Worm (Caenorhabditis elegans) whole organism, L1 larva: ENCODE data around the gene lgc-40.

Source experiments
- C16A3.4 ChIP-seq: fragments of 150-350 bp; optimal IDR thresholded peaks from 2 replicates; lab custom pipeline; 2014; ENCODE audit warnings: missing biosample characterization, missing genetic modification characterization
- Y116A8C.19 ChIP-seq: sonication (generic microtip); optimal IDR thresholded peaks from 2 replicates; lab custom pipeline; 2016; ENCODE audit warnings: missing compliant biosample characterization, missing genetic modification characterization, borderline replicate concordance
- aha-1 ChIP-seq: fragments of 150-350 bp; optimal IDR thresholded peaks from 2 replicates; lab custom pipeline; 2014; ENCODE audit warnings: missing biosample characterization, missing genetic modification characterization
- alr-1 ChIP-seq: fragments of 200-800 bp; sonication (Bioruptor generic); optimal IDR thresholded peaks from 2 replicates; lab custom pipeline; 2018; ENCODE audit warnings: borderline replicate concordance, mild to moderate bottlenecking, missing genetic modification characterization, missing compliant biosample characterization
- blmp-1 ChIP-seq: fragments of 150-350 bp; optimal IDR thresholded peaks from 2 replicates; lab custom pipeline; 2014; ENCODE audit warnings: missing biosample characterization, missing genetic modification characterization
- ceh-63 ChIP-seq: fragments of 200-800 bp; sonication (Bioruptor generic); optimal IDR thresholded peaks from 2 replicates; lab custom pipeline; 2018; ENCODE audit warnings: mild to moderate bottlenecking, missing genetic modification characterization, missing compliant biosample characterization
- ceh-8 ChIP-seq: fragments of 200-800 bp; sonication (Bioruptor generic); optimal IDR thresholded peaks from 2 replicates; lab custom pipeline; 2018; ENCODE audit warnings: mild to moderate bottlenecking, missing genetic modification characterization, moderate library complexity, missing compliant biosample characterization
- ceh-88 ChIP-seq: fragments of 200-800 bp; sonication (Bioruptor generic); IDR thresholded peaks from 2 replicates; pipeline ENCODE4 v1.3.6; 2022; ENCODE audit warnings: missing genetic modification characterization, missing compliant biosample characterization
- dsc-1 ChIP-seq: sonication (generic microtip); optimal IDR thresholded peaks from 2 replicates; lab custom pipeline; 2016; ENCODE audit warnings: mild to moderate bottlenecking, missing genetic modification characterization, missing compliant biosample characterization
- elt-2 ChIP-seq: sonication (generic microtip); optimal IDR thresholded peaks from 2 replicates; lab custom pipeline; 2016; ENCODE audit warnings: missing genetic modification characterization, mild to moderate bottlenecking, inconsistent platforms, missing compliant biosample characterization, missing genetic modification reagents
- fkh-10 ChIP-seq: sonication (generic microtip); optimal IDR thresholded peaks from 2 replicates; lab custom pipeline; 2017; ENCODE audit warnings: missing biosample characterization, missing genetic modification reagents, missing genetic modification characterization
- fos-1 ChIP-seq: fragments of 150-350 bp; optimal IDR thresholded peaks from 2 replicates; lab custom pipeline; 2014; ENCODE audit warnings: missing biosample characterization, missing genetic modification characterization
- hlh-17 ChIP-seq: fragments of 200-800 bp; sonication (Bioruptor generic); optimal IDR thresholded peaks from 2 replicates; lab custom pipeline; 2018; ENCODE audit warnings: missing genetic modification characterization, mild to moderate bottlenecking, missing compliant biosample characterization, moderate library complexity, borderline replicate concordance
- lin-14 ChIP-seq: fragments of 200-800 bp; sonication (Bioruptor generic); optimal IDR thresholded peaks from 2 replicates; lab custom pipeline; 2018; ENCODE audit warnings: mild to moderate bottlenecking, missing genetic modification characterization, moderate library complexity, missing compliant biosample characterization
- lin-39 ChIP-seq: fragments of 150-350 bp; optimal IDR thresholded peaks from 2 replicates; lab custom pipeline; 2014; ENCODE audit warnings: missing biosample characterization, missing genetic modification reagents, missing genetic modification characterization
- lir-3 ChIP-seq: sonication (generic microtip); optimal IDR thresholded peaks from 2 replicates; lab custom pipeline; 2016; ENCODE audit warnings: mild to moderate bottlenecking, missing genetic modification characterization, moderate library complexity, missing compliant biosample characterization; ENCODE audit not compliant: poor library complexity
- nhr-19 ChIP-seq: fragments of 200-800 bp; sonication (Bioruptor generic); conservative IDR thresholded peaks from 2 replicates; pipeline ENCODE4 v1.3.6; 2022; ENCODE audit warnings: missing genetic modification characterization, missing compliant biosample characterization
- nhr-20 ChIP-seq: sonication (generic microtip); optimal IDR thresholded peaks from 2 replicates; lab custom pipeline; 2016; ENCODE audit warnings: mild to moderate bottlenecking, missing genetic modification characterization, missing compliant biosample characterization
- nhr-237 ChIP-seq: fragments of 150-350 bp; optimal IDR thresholded peaks from 2 replicates; lab custom pipeline; 2014; ENCODE audit warnings: missing biosample characterization, missing genetic modification characterization
- nhr-47 ChIP-seq: sonication (generic microtip); optimal IDR thresholded peaks from 2 replicates; lab custom pipeline; 2016; ENCODE audit warnings: mild to moderate bottlenecking, missing genetic modification characterization, moderate library complexity, missing compliant biosample characterization
- nhr-71 ChIP-seq: sonication (generic microtip); optimal IDR thresholded peaks from 2 replicates; lab custom pipeline; 2016; ENCODE audit warnings: mild to moderate bottlenecking, missing genetic modification characterization, moderate library complexity, missing compliant biosample characterization
- nhr-85 ChIP-seq: sonication (generic microtip); peaks from one replicate; lab custom pipeline; 2016; ENCODE audit warnings: missing genetic modification characterization, inconsistent platforms, missing compliant biosample characterization
- nhr-90 ChIP-seq: sonication (generic microtip); optimal IDR thresholded peaks from 2 replicates; lab custom pipeline; 2016; ENCODE audit warnings: mild to moderate bottlenecking, missing genetic modification characterization, missing compliant biosample characterization; ENCODE audit not compliant: poor library complexity
- pag-3 ChIP-seq: sonication (generic microtip); optimal IDR thresholded peaks from 2 replicates; lab custom pipeline; 2017; ENCODE audit warnings: missing genetic modification characterization, mild to moderate bottlenecking, missing compliant biosample characterization, antibody characterized with exemption, borderline replicate concordance; ENCODE audit not compliant: insufficient read depth
- pax-3 ChIP-seq: fragments of 200-800 bp; sonication (Bioruptor generic); optimal IDR thresholded peaks from 2 replicates; lab custom pipeline; 2018; ENCODE audit warnings: mild to moderate bottlenecking, missing genetic modification characterization, moderate library complexity, missing compliant biosample characterization
- skn-1 ChIP-seq: fragments of 150-350 bp; optimal IDR thresholded peaks from 2 replicates; lab custom pipeline; 2014; ENCODE audit warnings: missing biosample characterization, missing genetic modification characterization
- snu-23 ChIP-seq: sonication (generic microtip); optimal IDR thresholded peaks from 2 replicates; lab custom pipeline; 2016; ENCODE audit warnings: missing genetic modification characterization, missing compliant biosample characterization
- sptf-1 ChIP-seq: fragments of 150-350 bp; optimal IDR thresholded peaks from 2 replicates; lab custom pipeline; 2014; ENCODE audit warnings: missing biosample characterization, missing genetic modification characterization
- swsn-7 ChIP-seq: sonication (generic microtip); optimal IDR thresholded peaks from 2 replicates; lab custom pipeline; 2016; ENCODE audit warnings: missing genetic modification characterization, missing compliant biosample characterization
- tbx-2 ChIP-seq: sonication (generic microtip); optimal IDR thresholded peaks from 2 replicates; lab custom pipeline; 2016; ENCODE audit warnings: missing genetic modification characterization, missing compliant biosample characterization
- unc-130 ChIP-seq: fragments of 150-350 bp; optimal IDR thresholded peaks from 2 replicates; lab custom pipeline; 2017; ENCODE audit warnings: missing biosample characterization, missing genetic modification characterization, inconsistent platforms
- unc-30 ChIP-seq: sonication (generic microtip); optimal IDR thresholded peaks from 2 replicates; lab custom pipeline; 2017; ENCODE audit warnings: missing biosample characterization, missing genetic modification characterization
- unc-62 ChIP-seq: fragments of 150-350 bp; optimal IDR thresholded peaks from 2 replicates; lab custom pipeline; 2014; ENCODE audit warnings: missing biosample characterization, missing genetic modification reagents, missing genetic modification characterization
- unc-98 ChIP-seq: fragments of 200-800 bp; sonication (Bioruptor generic); IDR thresholded peaks from 2 replicates; pipeline ENCODE4 v1.3.6; 2022; ENCODE audit warnings: missing genetic modification characterization, missing compliant biosample characterization
- xbp-1 ChIP-seq: sonication (generic microtip); optimal IDR thresholded peaks from 2 replicates; lab custom pipeline; 2016; ENCODE audit warnings: missing genetic modification characterization, missing compliant biosample characterization
- zip-4 ChIP-seq: fragments of 200-800 bp; sonication (Bioruptor generic); optimal IDR thresholded peaks from 2 replicates; lab custom pipeline; 2018; ENCODE audit warnings: mild to moderate bottlenecking, missing genetic modification characterization, moderate library complexity, missing compliant biosample characterization
- ztf-11 ChIP-seq, 2 experiments: sonication (generic microtip); optimal IDR thresholded peaks; 2 replicates each; lab custom pipeline; 2016 to 2017; ENCODE audit warnings: missing genetic modification characterization in 2 of 2, missing biosample characterization in 1 of 2, missing compliant biosample characterization in 1 of 2
- ztf-4 ChIP-seq: fragments of 150-350 bp; optimal IDR thresholded peaks from 2 replicates; lab custom pipeline; 2014; ENCODE audit warnings: missing biosample characterization, missing genetic modification characterization

Gene lgc-40

ce11 chrX:2316205-2316604, 43.7 kb upstream of the lgc-40 start (continued):
- TF ChIP-seq lir-3 (tag; lab: Kevin White, UChicago) (peak; percentile 25), pax-3 (tag; lab: Kevin White, UChicago) (no peak), swsn-7 (tag; lab: Kevin White, UChicago) (no peak), aha-1 (no peak), elt-2 (peak; percentile 24), ceh-8 (GFP tag; lab: Kevin White, UChicago) (no peak), ceh-63 (GFP tag; lab: Kevin White, UChicago) (no peak), dsc-1 (no peak), nhr-85 (tag; lab: Kevin White, UChicago) (peak; percentile 87), C16A3.4 (tag; lab: Kevin White, UChicago) (peak; percentile 36), xbp-1 (tag; lab: Kevin White, UChicago) (peak; percentile 11), unc-130 (tag; lab: Kevin White, UChicago) (peak; percentile 80), ztf-11 (tag; optimal IDR thresholded peaks at IDR 0.05; lab: Kevin White, UChicago) (no peak), snu-23 (GFP tag; lab: Kevin White, UChicago) (peak; percentile 79), unc-62 (GFP tag; lab: Kevin White, UChicago) (no peak), lin-39 (no peak), nhr-237 (no peak), blmp-1 (tag; lab: Kevin White, UChicago) (peak; percentile 42), zip-4 (GFP tag; lab: Kevin White, UChicago) (no peak), sptf-1 (tag; lab: Kevin White, UChicago) (no peak), nhr-20 (tag; lab: Kevin White, UChicago) (peak; percentile 78), hlh-17 (GFP tag; lab: Kevin White, UChicago) (no peak), fos-1 (tag; lab: Kevin White, UChicago) (no peak), ztf-4 (tag; lab: Kevin White, UChicago) (no peak), nhr-71 (tag; lab: Kevin White, UChicago) (peak; percentile 81), nhr-19 (GFP tag; lab: Robert Waterston, UW) (peak; percentile 60), fkh-10 (GFP tag; lab: Kevin White, UChicago) (no peak), unc-30 (tag; lab: Kevin White, UChicago) (no peak), skn-1 (tag; lab: Kevin White, UChicago) (peak; percentile 76)

- TF ChIP-seq nhr-90 (tag; lab: Kevin White, UChicago) (no peak), Y116A8C.19 (no peak), ztf-11 (tag; optimal IDR thresholded peaks at IDR 0.05; lab: Kevin White, UChicago) (no peak), nhr-19 (GFP tag; lab: Robert Waterston, UW) (no peak), unc-30 (tag; lab: Kevin White, UChicago) (no peak), unc-98 (GFP tag; lab: Robert Waterston, UW) (no peak), nhr-20 (tag; lab: Kevin White, UChicago) (no peak), swsn-7 (tag; lab: Kevin White, UChicago) (no peak), dsc-1 (no peak), nhr-71 (tag; lab: Kevin White, UChicago) (no peak), unc-130 (tag; lab: Kevin White, UChicago) (no peak), pag-3 (tag; lab: Kevin White, UChicago) (no peak), ceh-88 (GFP tag; lab: Robert Waterston, UW) (no peak), ceh-8 (GFP tag; lab: Kevin White, UChicago) (no peak), tbx-2 (no peak), snu-23 (GFP tag; lab: Kevin White, UChicago) (no peak), nhr-47 (tag; lab: Kevin White, UChicago) (no peak), alr-1 (tag; lab: Kevin White, UChicago) (no peak), lin-14 (GFP tag; lab: Kevin White, UChicago) (no peak), lin-39 (no peak)
Measured at ce11 chrX:2316859-2317258, 43.0 kb upstream of the lgc-40 start.
